Worm (Caenorhabditis elegans) whole organism, L2 larva: ENCODE measurements around the gene twk-7.

Experiments
- C34F6.9 ChIP-seq: fragments of 150-350 bp; optimal IDR thresholded peaks from 2 replicates; lab custom pipeline; 2014; ENCODE audit warnings: missing biosample characterization, missing genetic modification characterization
- Y55F3AM.14 ChIP-seq: fragments of 200-800 bp; sonication (Bioruptor generic); optimal IDR thresholded peaks from 2 replicates; lab custom pipeline; 2018; ENCODE audit warnings: mild to moderate bottlenecking, missing genetic modification characterization, missing compliant biosample characterization
- alr-1 ChIP-seq: fragments of 150-350 bp; optimal IDR thresholded peaks from 2 replicates; lab custom pipeline; 2014; ENCODE audit warnings: missing biosample characterization, missing genetic modification characterization
- aly-2 ChIP-seq: fragments of 150-350 bp; optimal IDR thresholded peaks from 2 replicates; lab custom pipeline; 2014; ENCODE audit warnings: missing biosample characterization, missing genetic modification characterization
- ama-1 ChIP-seq: fragments of 150-350 bp; optimal IDR thresholded peaks from 2 replicates; lab custom pipeline; 2018; ENCODE audit warnings: inconsistent platforms
- blmp-1 ChIP-seq: sonication (generic microtip); optimal IDR thresholded peaks from 2 replicates; lab custom pipeline; 2017; ENCODE audit warnings: missing genetic modification characterization, mild to moderate bottlenecking, missing compliant biosample characterization, antibody characterized with exemption, moderate library complexity; ENCODE audit not compliant: insufficient read depth
- dmd-4 ChIP-seq: sonication (generic microtip); optimal IDR thresholded peaks from 2 replicates; lab custom pipeline; 2017; ENCODE audit warnings: missing biosample characterization, missing genetic modification characterization
- egl-27 ChIP-seq: sonication (generic microtip); optimal IDR thresholded peaks from 3 replicates; lab custom pipeline; 2017; ENCODE audit warnings: missing biosample characterization, missing genetic modification reagents, missing genetic modification characterization
- elt-1 ChIP-seq: fragments of 150-350 bp; optimal IDR thresholded peaks from 2 replicates; lab custom pipeline; 2014; ENCODE audit warnings: missing biosample characterization, missing genetic modification characterization
- fos-1 ChIP-seq: fragments of 150-350 bp; optimal IDR thresholded peaks from 2 replicates; lab custom pipeline; 2014; ENCODE audit warnings: missing biosample characterization, missing genetic modification characterization
- gmeb-1 ChIP-seq: fragments of 150-350 bp; optimal IDR thresholded peaks from 2 replicates; lab custom pipeline; 2014; ENCODE audit warnings: missing biosample characterization, missing genetic modification characterization
- lin-13 ChIP-seq: fragments of 150-350 bp; optimal IDR thresholded peaks from 2 replicates; lab custom pipeline; 2014; ENCODE audit warnings: missing biosample characterization, missing genetic modification reagents, missing genetic modification characterization
- lsy-2 ChIP-seq, 2 experiments: fragments of 150-350 bp in 1 of 2; sonication (generic microtip) in 1 of 2; optimal IDR thresholded peaks; 2 replicates each; lab custom pipeline; 2014 to 2017; ENCODE audit warnings: missing biosample characterization in 2 of 2, missing genetic modification characterization in 2 of 2
- mab-5 ChIP-seq: fragments of 150-350 bp; optimal IDR thresholded peaks from 2 replicates; lab custom pipeline; 2014; ENCODE audit warnings: missing biosample characterization, missing genetic modification characterization
- mbf-1 ChIP-seq: sonication (generic microtip); optimal IDR thresholded peaks from 2 replicates; lab custom pipeline; 2017; ENCODE audit warnings: missing biosample characterization, missing genetic modification characterization
- mdl-1 ChIP-seq, 2 experiments: fragments of 150-350 bp in 1 of 2; sonication (generic microtip) in 1 of 2; optimal IDR thresholded peaks; 2 replicates each; lab custom pipeline; 2017; ENCODE audit warnings: missing biosample characterization in 2 of 2, missing genetic modification characterization in 2 of 2
- nhr-10 ChIP-seq: sonication (generic microtip); optimal IDR thresholded peaks from 2 replicates; lab custom pipeline; 2017; ENCODE audit warnings: missing biosample characterization, missing genetic modification characterization
- nhr-129 ChIP-seq: fragments of 150-350 bp; optimal IDR thresholded peaks from 2 replicates; lab custom pipeline; 2014; ENCODE audit warnings: missing biosample characterization, missing genetic modification characterization
- nhr-21 ChIP-seq: fragments of 150-350 bp; optimal IDR thresholded peaks from 2 replicates; lab custom pipeline; 2014; ENCODE audit warnings: missing biosample characterization, missing genetic modification characterization
- nhr-23 ChIP-seq: fragments of 150-350 bp; optimal IDR thresholded peaks from 2 replicates; lab custom pipeline; 2014; ENCODE audit warnings: missing biosample characterization, missing genetic modification reagents, missing genetic modification characterization
- nhr-25 ChIP-seq: fragments of 150-350 bp; sonication (generic microtip); optimal IDR thresholded peaks from 3 replicates; lab custom pipeline; 2014; ENCODE audit warnings: missing biosample characterization, missing genetic modification characterization
- nhr-6 ChIP-seq: fragments of 150-350 bp; optimal IDR thresholded peaks from 2 replicates; lab custom pipeline; 2014; ENCODE audit warnings: missing biosample characterization, missing genetic modification characterization
- nhr-77 ChIP-seq: fragments of 150-350 bp; optimal IDR thresholded peaks from 2 replicates; lab custom pipeline; 2014; ENCODE audit warnings: missing biosample characterization, missing genetic modification characterization
- peb-1 ChIP-seq: fragments of 150-350 bp; optimal IDR thresholded peaks from 2 replicates; lab custom pipeline; 2014; ENCODE audit warnings: missing biosample characterization, missing genetic modification characterization
- sem-4 ChIP-seq: fragments of 150-350 bp; optimal IDR thresholded peaks from 2 replicates; lab custom pipeline; 2014; ENCODE audit warnings: missing biosample characterization, missing genetic modification reagents, missing genetic modification characterization
- skn-1 ChIP-seq: sonication (generic microtip); optimal IDR thresholded peaks from 2 replicates; lab custom pipeline; 2017; ENCODE audit warnings: missing biosample characterization, missing genetic modification characterization
- sma-3 ChIP-seq: sonication (generic microtip); optimal IDR thresholded peaks from 2 replicates; lab custom pipeline; 2016; ENCODE audit warnings: missing genetic modification reagents, missing genetic modification characterization, missing compliant biosample characterization
- sma-9 ChIP-seq, 2 experiments: fragments of 150-350 bp in 1 of 2; sonication (generic microtip) in 1 of 2; optimal IDR thresholded peaks; 2 replicates each; lab custom pipeline; 2014 to 2016; ENCODE audit warnings: missing genetic modification characterization in 2 of 2, mild to moderate bottlenecking in 1 of 2, missing biosample characterization in 1 of 2, missing compliant biosample characterization in 1 of 2, missing genetic modification reagents in 1 of 2, moderate library complexity in 1 of 2
- snpc-4 ChIP-seq: fragments of 150-350 bp; optimal IDR thresholded peaks from 2 replicates; lab custom pipeline; 2014; ENCODE audit warnings: missing biosample characterization, missing genetic modification characterization
- unc-62 ChIP-seq: fragments of 150-350 bp; optimal IDR thresholded peaks from 2 replicates; lab custom pipeline; 2014; ENCODE audit warnings: missing biosample characterization, missing genetic modification reagents, missing genetic modification characterization
- zag-1 ChIP-seq: fragments of 150-350 bp; optimal IDR thresholded peaks from 2 replicates; lab custom pipeline; 2014; ENCODE audit warnings: missing biosample characterization, missing genetic modification characterization
- ztf-1 ChIP-seq: fragments of 200-800 bp; sonication (Bioruptor generic); conservative IDR thresholded peaks from 2 replicates; pipeline ENCODE4 v1.3.6; 2022; ENCODE audit warnings: missing genetic modification characterization, missing compliant biosample characterization
- ztf-11 ChIP-seq: sonication (generic microtip); optimal IDR thresholded peaks from 2 replicates; lab custom pipeline; 2017; ENCODE audit warnings: missing biosample characterization, missing genetic modification characterization

twk-7 gene

ce11 chrIII:8630833-8631232 lies 12.7 kb downstream of the twk-7 start, which contains the start of gene dnj-10 (continued):
- TF ChIP-seq elt-1 (tag; lab: Kevin White, UChicago) (no peak), nhr-10 (tag; lab: Kevin White, UChicago) (no peak), Y55F3AM.14 (GFP tag; lab: Kevin White, UChicago) (no peak)

ce11 chrIII:8628405-8628982 lies 15.0 kb downstream of the twk-7 start, which contains the start of the genes polk-1 and gpr-1:
Gene polk-1 (minus strand): TSS chrIII:8628590.
Gene gpr-1 (plus strand): TSS chrIII:8628932.
- no peak for TF ChIP-seq alr-1 (tag; lab: Kevin White, UChicago)
- no peak for TF ChIP-seq mab-5
- TF ChIP-seq ztf-1: no peak
- no peak for TF ChIP-seq dmd-4 (tag; lab: Kevin White, UChicago)
- TF ChIP-seq C34F6.9 (tag; lab: Kevin White, UChicago): peak; percentile 27
- no peak for TF ChIP-seq snpc-4 (tag; lab: Kevin White, UChicago)
- TF ChIP-seq nhr-21: no peak
- TF ChIP-seq skn-1 (tag; lab: Kevin White, UChicago): no peak
- TF ChIP-seq peb-1 (tag; lab: Kevin White, UChicago): no peak
- TF ChIP-seq lsy-2 (tag; optimal IDR thresholded peaks at IDR 0.05; lab: Kevin White, UChicago): peak in 1 of 2 experiments; percentile 50
- TF ChIP-seq aly-2: no peak
- TF ChIP-seq lin-13 (GFP tag; lab: Kevin White, UChicago): peak; percentile 72
- no peak for TF ChIP-seq mdl-1 (tag; optimal IDR thresholded peaks at IDR 0.05; lab: Kevin White, UChicago)
- TF ChIP-seq nhr-6 (tag; lab: Kevin White, UChicago): no peak
- TF ChIP-seq nhr-129: peak; percentile 26
- peak; percentile 67 for TF ChIP-seq gmeb-1 (tag; lab: Kevin White, UChicago)
- TF ChIP-seq nhr-25 (tag; lab: Kevin White, UChicago): no peak
- TF ChIP-seq, all 48 proteins: peak for 5

- TF ChIP-seq ztf-1: no peak
- TF ChIP-seq blmp-1 (tag; lab: Kevin White, UChicago): no peak
- TF ChIP-seq, all 48 proteins: peak for 0
These were observed 18.4 kb downstream of the twk-7 start for ce11 chrIII:8625125-8625524.

- TF ChIP-seq Y55F3AM.14 (GFP tag; lab: Kevin White, UChicago) (no peak), nhr-77 (tag; lab: Kevin White, UChicago) (no peak), sma-3 (GFP tag; lab: Kevin White, UChicago) (no peak), nhr-23 (tag; lab: Kevin White, UChicago) (no peak), nhr-6 (tag; lab: Kevin White, UChicago) (no peak), egl-27 (tag; lab: Kevin White, UChicago) (no peak), C34F6.9 (tag; lab: Kevin White, UChicago) (no peak), ama-1 (lab: Kevin White, UChicago) (no peak), sma-9 (GFP tag; optimal IDR thresholded peaks at IDR 0.05; lab: Kevin White, UChicago) (no peak), sma-9 (tag; optimal IDR thresholded peaks at IDR 0.05; lab: Kevin White, UChicago) (no peak), nhr-10 (tag; lab: Kevin White, UChicago) (no peak), sem-4 (tag; lab: Kevin White, UChicago) (no peak), mab-5 (no peak), peb-1 (tag; lab: Kevin White, UChicago) (no peak), fos-1 (tag; lab: Kevin White, UChicago) (no peak), zag-1 (no peak), unc-62 (GFP tag; lab: Kevin White, UChicago) (no peak), ztf-1 (no peak), mbf-1 (tag; lab: Kevin White, UChicago) (no peak)
These were observed 21.1 kb downstream of the twk-7 start, which contains the start of gene ceh-16 for ce11 chrIII:8622435-8622834. Gene ceh-16 (plus strand): TSS chrIII:8622735.

- TF ChIP-seq ztf-11 (tag; lab: Kevin White, UChicago): no peak
These were observed 21.6 kb downstream of the twk-7 start for ce11 chrIII:8621982-8622381.
